Fruit fly (Drosophila melanogaster): ENCODE measurements around the gene Tcs6.

Gene Tcs6

dm6 chr3R:26058066-26058465, at the start of gene Tcs6, which contains the start of gene PIG-P:
Tcs6 (minus strand) TSS chr3R:26058223.
PIG-P (minus strand) TSS chr3R:26058223.
- TF ChIP-seq CG8478 (optimal IDR thresholded peaks at IDR 0.05) (no peak), usp (GFP tag; optimal IDR thresholded peaks at IDR 0.05) (no peak), psq (optimal IDR thresholded peaks at IDR 0.05) (no peak), Dll (optimal IDR thresholded peaks at IDR 0.05) (no peak), EcR (GFP tag; optimal IDR thresholded peaks at IDR 0.05) (no peak), pan (optimal IDR thresholded peaks at IDR 0.05) (no peak)

- TF ChIP-seq psq (optimal IDR thresholded peaks at IDR 0.05) (no peak), usp (GFP tag; optimal IDR thresholded peaks at IDR 0.05) (no peak), EcR (GFP tag; optimal IDR thresholded peaks at IDR 0.05) (no peak), Dll (optimal IDR thresholded peaks at IDR 0.05) (no peak), pan (optimal IDR thresholded peaks at IDR 0.05) (no peak), CG8478 (optimal IDR thresholded peaks at IDR 0.05) (no peak)
Observed at dm6 chr3R:26106595-26107152, 48.7 kb upstream of the Tcs6 start, which contains the start of gene Cipc. Cipc (plus strand) TSS chr3R:26106868.

DNA sequence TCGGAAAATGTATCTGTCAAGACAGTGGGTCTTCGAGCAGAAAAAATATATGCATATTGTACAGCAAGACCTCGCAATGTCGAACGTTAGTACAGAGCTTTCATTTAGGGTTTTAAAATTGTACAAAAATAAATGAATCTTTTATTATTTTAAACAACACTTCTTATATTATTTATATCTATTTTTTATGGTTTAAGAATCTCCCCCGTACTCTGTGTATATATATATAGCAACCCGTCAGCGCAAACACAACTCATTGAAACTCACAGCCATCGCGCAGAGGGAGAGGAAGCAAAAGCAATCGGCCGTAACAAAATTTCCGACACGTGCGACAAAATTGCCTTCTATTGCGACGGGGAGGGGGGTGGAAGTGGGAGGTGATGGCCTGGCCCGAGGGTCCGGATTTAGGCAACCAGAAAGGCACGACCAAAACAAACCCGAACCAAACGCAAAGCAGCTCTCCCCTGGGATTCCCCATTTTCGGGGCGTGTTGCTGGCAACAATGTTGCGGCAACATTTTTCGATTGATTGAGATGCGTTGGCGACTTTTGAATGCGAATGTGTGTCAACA, 48.0 kb upstream of the Tcs6 start:
- TF ChIP-seq Dll (optimal IDR thresholded peaks at IDR 0.05) (no peak), usp (GFP tag; optimal IDR thresholded peaks at IDR 0.05) (no peak), CG8478 (optimal IDR thresholded peaks at IDR 0.05) (no peak)

dm6 chr3R:26105407-26105806, 47.4 kb upstream of the Tcs6 start:
- no peak for TF ChIP-seq usp (GFP tag; optimal IDR thresholded peaks at IDR 0.05)
- TF ChIP-seq CG8478 (optimal IDR thresholded peaks at IDR 0.05) = no peak
- no peak for TF ChIP-seq EcR (GFP tag; optimal IDR thresholded peaks at IDR 0.05)
- TF ChIP-seq psq (optimal IDR thresholded peaks at IDR 0.05) = no peak
- no peak for TF ChIP-seq pan (optimal IDR thresholded peaks at IDR 0.05)
- no peak for TF ChIP-seq Dll (optimal IDR thresholded peaks at IDR 0.05)

dm6 chr3R:26105141-26105403, 47.0 kb upstream of the Tcs6 start:
- TF ChIP-seq psq (optimal IDR thresholded peaks at IDR 0.05) (no peak), usp (GFP tag; optimal IDR thresholded peaks at IDR 0.05) (no peak), pan (optimal IDR thresholded peaks at IDR 0.05) (no peak), CG8478 (optimal IDR thresholded peaks at IDR 0.05) (no peak), EcR (GFP tag; optimal IDR thresholded peaks at IDR 0.05) (no peak), Dll (optimal IDR thresholded peaks at IDR 0.05) (no peak)

dm6 chr3R:26104302-26105140, 46.5 kb upstream of the Tcs6 start:
- TF ChIP-seq CG8478 (optimal IDR thresholded peaks at IDR 0.05) = no peak

dm6 chr3R:26103440-26103839, 45.4 kb upstream of the Tcs6 start:
- TF ChIP-seq CG8478 (optimal IDR thresholded peaks at IDR 0.05) = peak; percentile 56
- TF ChIP-seq EcR (GFP tag; optimal IDR thresholded peaks at IDR 0.05) = no peak

DNA sequence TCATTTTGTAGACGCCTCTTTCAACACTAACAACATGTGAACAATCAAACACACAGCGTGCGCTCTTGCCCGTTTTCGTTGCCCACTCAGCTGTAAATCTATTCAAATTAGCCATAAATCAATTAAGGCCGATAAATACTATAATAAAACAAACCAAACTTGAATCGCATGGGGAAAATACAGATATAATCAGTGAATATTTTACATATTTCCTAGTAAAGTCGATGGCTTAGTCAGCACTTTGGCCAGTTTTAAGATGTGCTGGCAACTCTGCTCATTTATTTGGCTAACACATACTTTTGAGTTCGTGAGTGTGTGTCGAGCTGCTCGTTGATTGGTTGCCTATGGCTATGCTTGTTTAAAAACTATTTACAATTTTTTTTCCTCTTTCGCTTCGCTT, 41.2 kb upstream of the Tcs6 start:
- no peak for TF ChIP-seq usp (GFP tag; optimal IDR thresholded peaks at IDR 0.05)
- TF ChIP-seq pan (optimal IDR thresholded peaks at IDR 0.05) = no peak
- TF ChIP-seq CG8478 (optimal IDR thresholded peaks at IDR 0.05) = no peak
- TF ChIP-seq EcR (GFP tag; optimal IDR thresholded peaks at IDR 0.05) = no peak
- TF ChIP-seq Dll (optimal IDR thresholded peaks at IDR 0.05) = no peak
- TF ChIP-seq psq (optimal IDR thresholded peaks at IDR 0.05) = no peak

DNA sequence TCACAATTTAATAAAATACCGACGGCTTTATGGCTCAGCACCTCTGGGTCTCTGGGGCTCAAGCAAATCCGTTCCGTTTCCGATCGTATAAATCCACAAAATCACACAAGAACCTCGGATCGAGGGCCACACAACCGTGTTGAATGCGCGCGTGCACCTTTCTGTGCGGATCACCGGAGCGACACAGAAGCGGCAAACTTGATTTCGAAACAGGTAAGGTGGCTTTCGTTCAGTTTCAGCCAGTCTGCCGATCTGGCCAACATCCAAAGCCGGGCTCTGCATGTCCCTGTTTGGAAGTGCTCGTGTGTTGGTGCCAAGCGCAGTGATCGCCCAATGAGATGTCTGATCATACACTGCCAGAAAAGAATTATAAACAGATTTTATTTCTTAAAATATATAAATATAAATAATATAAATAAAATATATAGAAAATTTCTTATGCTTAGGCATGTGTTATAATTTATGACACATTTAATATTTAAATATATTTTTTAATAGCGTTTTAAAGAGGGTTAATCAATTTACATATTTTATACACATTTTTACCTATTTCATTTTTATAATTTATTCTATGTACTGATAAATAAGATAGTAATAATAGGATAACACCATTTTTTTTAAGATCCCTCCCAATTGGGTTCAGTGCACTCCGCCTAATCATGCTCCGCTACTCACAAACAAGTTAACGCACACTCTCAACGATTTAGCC, 40.6 kb upstream of the Tcs6 start, which contains the start of gene dysf:
dysf (minus strand) TSS at position 210 of the 709 bp plus-strand sequence.
- no peak for TF ChIP-seq Dll (optimal IDR thresholded peaks at IDR 0.05)

- TF ChIP-seq EcR (GFP tag; optimal IDR thresholded peaks at IDR 0.05) (no peak), psq (optimal IDR thresholded peaks at IDR 0.05) (no peak), Dll (optimal IDR thresholded peaks at IDR 0.05) (no peak)
Observed at dm6 chr3R:26096192-26096591, 38.2 kb upstream of the Tcs6 start.

DNA sequence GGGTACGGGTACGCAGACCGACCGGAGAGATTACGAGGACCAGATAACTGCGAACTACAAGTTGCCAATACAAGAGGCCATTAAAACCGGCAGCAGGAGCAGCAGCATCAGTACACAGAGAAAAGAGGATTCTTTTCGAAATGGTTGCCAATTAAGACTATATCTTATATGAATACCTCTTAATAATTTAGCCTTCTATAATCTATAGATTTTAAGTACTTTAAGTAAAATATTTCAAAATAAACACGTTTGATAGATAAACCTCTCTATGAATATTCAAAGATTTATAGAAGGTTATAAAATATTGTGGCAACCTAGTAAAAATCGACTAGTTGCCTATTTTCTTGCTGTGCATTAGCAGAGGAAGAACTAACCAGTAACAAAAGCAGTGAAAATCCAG, 37.5 kb upstream of the Tcs6 start:
- TF ChIP-seq pan (optimal IDR thresholded peaks at IDR 0.05) = no peak
- TF ChIP-seq EcR (GFP tag; optimal IDR thresholded peaks at IDR 0.05) = no peak
- TF ChIP-seq psq (optimal IDR thresholded peaks at IDR 0.05) = no peak
- TF ChIP-seq usp (GFP tag; optimal IDR thresholded peaks at IDR 0.05) = no peak
- TF ChIP-seq CG8478 (optimal IDR thresholded peaks at IDR 0.05) = no peak
- no peak for TF ChIP-seq Dll (optimal IDR thresholded peaks at IDR 0.05)

DNA sequence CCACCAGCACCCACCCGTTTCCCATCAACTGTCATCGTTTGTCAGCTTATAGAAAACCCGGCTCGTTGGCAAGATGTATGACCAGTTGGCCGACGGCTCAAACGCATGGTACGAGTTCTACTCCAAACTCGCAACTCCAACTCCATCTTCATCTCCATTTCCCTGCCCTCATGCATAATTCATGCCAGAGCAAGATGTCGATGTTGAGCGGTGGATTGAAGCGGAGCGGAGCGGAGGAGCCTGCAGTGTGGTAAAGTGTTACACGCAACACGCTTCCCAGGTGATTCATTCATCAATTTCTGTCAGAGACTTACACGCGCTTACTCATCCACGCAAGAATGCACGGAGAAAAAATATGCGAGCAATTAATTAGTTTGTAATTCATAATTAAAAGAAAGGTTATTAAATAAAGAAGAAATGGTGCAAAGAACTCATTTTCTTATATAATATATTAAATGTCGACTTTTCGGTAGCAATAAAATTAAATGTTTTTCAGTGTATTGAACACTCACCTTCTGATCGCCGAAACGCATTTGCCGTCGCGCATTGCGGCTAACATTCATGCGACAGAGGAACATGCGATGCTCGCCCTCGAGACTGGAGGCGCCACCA, 23.5 kb upstream of the Tcs6 start:
- TF ChIP-seq EcR (GFP tag; optimal IDR thresholded peaks at IDR 0.05) = no peak
- no peak for TF ChIP-seq psq (optimal IDR thresholded peaks at IDR 0.05)
- no peak for TF ChIP-seq CG8478 (optimal IDR thresholded peaks at IDR 0.05)
- TF ChIP-seq usp (GFP tag; optimal IDR thresholded peaks at IDR 0.05) = no peak
- no peak for TF ChIP-seq Dll (optimal IDR thresholded peaks at IDR 0.05)
- TF ChIP-seq pan (optimal IDR thresholded peaks at IDR 0.05) = no peak

Measured in whole organism.